Fruit fly (Drosophila melanogaster): ENCODE measurements around the gene CG6126.

Gene CG6126

DNA sequence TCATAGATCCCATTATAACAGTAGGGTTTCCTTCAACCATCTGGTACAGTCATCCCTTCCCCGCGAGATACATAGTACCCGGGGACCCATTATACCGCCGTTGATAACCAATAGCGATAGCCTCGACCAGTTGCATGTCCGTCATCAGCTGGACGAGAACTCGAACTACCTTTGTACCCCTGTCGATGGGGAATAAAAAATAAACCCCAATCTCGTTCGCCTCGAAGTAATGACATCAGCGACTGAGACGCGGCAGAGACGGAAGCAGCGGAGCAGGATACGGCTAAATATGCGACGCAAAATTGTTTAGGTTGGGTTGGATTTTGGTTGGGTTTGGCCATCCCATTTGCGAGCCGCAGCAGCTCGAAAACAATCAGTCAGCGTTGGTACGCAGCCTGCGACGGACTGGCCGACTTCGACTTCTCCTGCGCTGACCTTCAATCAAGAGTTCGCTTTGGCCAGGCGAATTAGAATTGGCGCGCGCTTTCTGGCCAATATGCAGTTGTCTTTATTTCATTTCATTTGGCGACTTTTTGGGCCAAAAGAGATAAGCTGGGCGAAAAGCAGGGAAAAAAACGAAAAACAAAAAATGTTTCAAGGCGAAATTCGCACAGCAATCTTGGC is 37.7 kb upstream of the CG6126 start:
- TF ChIP-seq CG17801 (GFP tag; optimal IDR thresholded peaks at IDR 0.05; ENCODE audit: partially characterized antibody) = no peak

DNA sequence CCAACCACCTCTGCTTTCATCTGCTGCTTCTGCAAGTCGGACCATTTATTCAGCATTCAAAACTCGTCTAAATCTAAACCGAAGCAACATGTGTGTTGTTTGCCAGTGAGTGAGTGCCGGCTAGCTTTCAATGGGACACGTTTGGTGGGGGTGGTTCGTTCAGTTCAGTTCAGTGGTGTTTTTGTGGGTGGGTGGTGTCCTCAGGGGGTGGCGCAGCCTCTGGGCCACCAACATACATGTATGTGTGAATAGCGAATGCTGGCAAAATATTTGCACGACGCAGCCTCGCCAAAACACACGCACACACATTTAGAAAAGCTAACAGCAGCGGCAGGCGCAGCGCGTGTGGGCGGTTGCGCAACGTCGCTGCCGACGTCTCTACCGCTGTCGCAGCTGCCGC is 36.4 kb upstream of the CG6126 start:
- TF ChIP-seq CG17801 (GFP tag; optimal IDR thresholded peaks at IDR 0.05; ENCODE audit: partially characterized antibody) = no peak

DNA sequence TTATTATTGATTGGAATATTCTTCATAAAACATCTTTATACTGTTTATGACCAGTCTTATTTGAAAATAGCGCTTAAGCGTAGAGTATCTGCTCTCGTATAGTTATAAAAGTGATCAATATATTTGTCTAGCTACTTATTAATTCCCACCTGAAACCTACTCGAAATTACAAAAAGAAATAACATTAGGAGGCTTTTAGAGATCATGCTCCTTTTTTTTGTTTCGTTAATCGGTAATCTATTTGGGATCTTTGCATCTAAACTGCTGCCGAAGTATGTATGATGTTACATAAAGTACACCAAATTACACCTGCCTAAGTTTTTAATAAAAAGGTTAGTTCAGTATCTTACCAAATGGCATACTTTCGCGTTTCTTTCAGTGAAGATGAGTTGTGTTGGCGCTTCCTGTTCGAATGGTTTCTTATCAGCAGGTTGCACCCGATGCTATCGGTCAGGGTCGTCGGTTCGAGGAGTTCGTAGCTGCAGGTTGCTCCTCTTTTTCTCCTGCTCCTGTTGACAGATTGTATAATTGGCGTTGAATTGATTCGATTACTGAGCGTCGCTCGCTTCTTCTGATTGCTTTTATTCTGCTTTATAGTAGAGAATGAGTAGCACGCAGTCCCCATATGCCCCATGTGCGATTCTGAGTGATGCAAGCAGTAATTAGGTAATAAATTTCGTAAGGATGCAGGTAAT is 35.3 kb upstream of the CG6126 start:
- no peak for TF ChIP-seq CG17801 (GFP tag; optimal IDR thresholded peaks at IDR 0.05; ENCODE audit: partially characterized antibody)

DNA sequence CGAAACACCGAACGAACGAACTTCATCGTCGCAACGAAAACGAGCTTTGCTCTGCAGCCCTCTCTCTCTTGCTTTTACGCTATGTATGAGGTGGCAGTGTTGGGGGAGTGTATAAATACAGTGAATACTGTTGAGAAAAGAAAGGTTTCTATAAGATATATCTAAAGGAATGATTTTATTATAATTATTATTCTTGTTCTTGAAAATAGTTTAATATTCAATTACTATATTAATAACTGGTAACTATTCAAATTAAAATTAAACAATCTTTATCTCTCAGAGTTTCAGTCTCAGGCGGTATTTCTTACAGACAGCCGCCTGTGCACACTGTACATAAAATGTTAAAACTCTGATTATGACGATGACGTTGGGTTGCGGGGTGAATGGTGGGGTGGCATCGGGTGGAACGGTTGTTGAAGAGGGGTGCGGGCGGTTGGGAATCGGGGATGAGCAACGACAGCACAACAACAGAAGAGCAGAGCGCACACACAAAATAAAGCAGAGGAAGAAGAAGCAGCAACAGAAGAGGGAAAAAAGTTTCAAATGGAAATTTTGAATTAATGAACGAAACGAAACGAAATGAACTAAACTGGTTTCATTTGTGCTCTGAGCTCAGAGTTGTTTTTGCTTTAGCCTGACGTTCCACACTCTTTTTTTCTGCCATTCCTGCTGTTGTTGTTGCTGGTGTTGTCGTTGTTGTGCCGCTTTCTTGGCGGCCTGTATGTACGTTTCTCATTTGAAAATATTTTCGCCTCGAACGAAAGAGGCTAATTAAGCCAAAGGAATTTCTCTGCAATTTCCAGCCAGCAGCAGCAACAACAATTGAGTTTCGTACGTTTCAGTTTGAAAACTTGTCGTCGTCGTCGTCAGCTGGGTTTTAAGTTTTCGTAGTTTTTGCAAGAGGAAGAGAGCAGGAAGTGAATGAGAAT is 34.1 kb upstream of the CG6126 start:
- peak; percentile 98 for TF ChIP-seq CG17801 (GFP tag; optimal IDR thresholded peaks at IDR 0.05; ENCODE audit: partially characterized antibody)

- TF ChIP-seq CG17801 (GFP tag; optimal IDR thresholded peaks at IDR 0.05; ENCODE audit: partially characterized antibody) = peak; percentile 71
Observed at dm6 chr3R:16235941-16236712, 33.2 kb upstream of the CG6126 start.

dm6 chr3R:16235215-16235937 is 32.5 kb upstream of the CG6126 start:
- TF ChIP-seq CG17801 (GFP tag; optimal IDR thresholded peaks at IDR 0.05; ENCODE audit: partially characterized antibody) = no peak

DNA sequence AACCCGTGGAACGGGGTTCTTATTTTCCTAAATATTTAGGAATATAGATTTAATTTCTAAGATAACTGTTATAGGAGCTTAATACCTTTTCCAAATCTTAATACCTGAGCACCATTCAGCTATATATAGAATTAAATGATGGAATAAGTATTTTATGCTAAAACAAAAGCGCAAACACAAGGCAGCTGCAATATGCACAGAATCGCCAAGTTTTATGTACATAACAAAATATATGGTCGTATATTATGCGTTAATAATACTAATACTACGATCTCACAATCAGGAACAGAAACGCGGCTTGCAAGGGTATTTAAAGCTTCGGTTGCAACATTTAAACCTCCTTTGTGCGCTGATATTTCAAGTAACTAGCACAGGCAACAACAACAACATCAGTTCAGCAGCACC is 31.9 kb upstream of the CG6126 start:
- TF ChIP-seq CG17801 (GFP tag; optimal IDR thresholded peaks at IDR 0.05; ENCODE audit: partially characterized antibody) = no peak

DNA sequence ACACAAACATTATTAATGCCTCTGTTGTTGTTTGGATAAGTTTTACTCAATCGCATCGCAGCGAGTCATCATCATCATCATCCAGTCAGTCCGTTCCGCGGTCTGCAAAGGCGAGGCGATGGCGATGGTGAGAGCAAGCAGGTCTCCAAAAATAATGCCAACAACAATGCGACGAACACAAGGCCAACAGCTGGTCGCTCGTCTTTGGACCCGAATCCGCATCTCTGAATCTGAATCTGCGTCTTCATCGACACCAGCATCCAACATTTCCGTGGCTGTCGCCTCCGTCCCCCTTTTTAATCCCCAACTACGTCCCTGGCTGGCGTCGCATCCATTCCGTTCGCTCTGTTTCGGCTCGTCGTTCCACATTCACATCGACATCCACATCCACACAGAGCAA is 31.4 kb upstream of the CG6126 start:
- no peak for TF ChIP-seq CG17801 (GFP tag; optimal IDR thresholded peaks at IDR 0.05; ENCODE audit: partially characterized antibody)

DNA sequence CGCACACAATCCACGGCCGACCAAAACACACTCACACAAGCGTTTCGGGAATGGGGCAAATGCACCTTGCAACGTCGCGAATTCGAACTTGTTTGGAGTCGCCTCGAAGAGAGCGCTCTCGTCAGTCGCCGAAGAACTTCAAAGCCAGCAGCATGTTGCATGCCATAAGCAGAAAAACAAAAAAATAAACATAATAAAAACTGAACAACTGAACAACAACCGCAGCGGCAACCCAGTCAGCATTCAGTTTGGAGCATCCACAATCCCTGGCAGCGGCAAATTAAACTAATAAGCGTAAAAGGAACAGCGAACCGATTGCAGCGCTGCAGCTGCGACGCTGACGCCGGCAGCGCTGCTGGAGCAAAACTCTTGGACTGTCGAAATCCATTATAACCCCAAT is 29.7 kb upstream of the CG6126 start:
- TF ChIP-seq CG17801 (GFP tag; optimal IDR thresholded peaks at IDR 0.05; ENCODE audit: partially characterized antibody) = no peak

dm6 chr3R:16231385-16232307 is 28.8 kb upstream of the CG6126 start:
- peak; percentile 41 for TF ChIP-seq CG17801 (GFP tag; optimal IDR thresholded peaks at IDR 0.05; ENCODE audit: partially characterized antibody)

dm6 chr3R:16230080-16230670 is 27.3 kb upstream of the CG6126 start:
- no peak for TF ChIP-seq CG17801 (GFP tag; optimal IDR thresholded peaks at IDR 0.05; ENCODE audit: partially characterized antibody)

dm6 chr3R:16228719-16229704 is 26.1 kb upstream of the CG6126 start:
- TF ChIP-seq CG17801 (GFP tag; optimal IDR thresholded peaks at IDR 0.05; ENCODE audit: partially characterized antibody) = peak; percentile 13

Data from ovary, adult (tissue).